Fruit fly (Drosophila melanogaster): ENCODE results near the gene Cht5.

Cht5 gene

dm6 chr3R:13730005-13730404 is 37.3 kb upstream of the Cht5 start:
- TF ChIP-seq ss (GFP tag; optimal IDR thresholded peaks at IDR 0.05) (peak in 1 of 2 experiments; percentile 3), lz (GFP tag; optimal IDR thresholded peaks at IDR 0.05) (no peak), CG6163 (GFP tag; IDR thresholded peaks at IDR 0.05) (0 out of 3 replicates have a peak, but pooled peaks have one; percentile 22), CG11902 (GFP tag; optimal IDR thresholded peaks at IDR 0.05) (no peak), eg (GFP tag; IDR thresholded peaks at IDR 0.05) (peak; percentile 29; the same call in 1 of the 3 replicates)

DNA sequence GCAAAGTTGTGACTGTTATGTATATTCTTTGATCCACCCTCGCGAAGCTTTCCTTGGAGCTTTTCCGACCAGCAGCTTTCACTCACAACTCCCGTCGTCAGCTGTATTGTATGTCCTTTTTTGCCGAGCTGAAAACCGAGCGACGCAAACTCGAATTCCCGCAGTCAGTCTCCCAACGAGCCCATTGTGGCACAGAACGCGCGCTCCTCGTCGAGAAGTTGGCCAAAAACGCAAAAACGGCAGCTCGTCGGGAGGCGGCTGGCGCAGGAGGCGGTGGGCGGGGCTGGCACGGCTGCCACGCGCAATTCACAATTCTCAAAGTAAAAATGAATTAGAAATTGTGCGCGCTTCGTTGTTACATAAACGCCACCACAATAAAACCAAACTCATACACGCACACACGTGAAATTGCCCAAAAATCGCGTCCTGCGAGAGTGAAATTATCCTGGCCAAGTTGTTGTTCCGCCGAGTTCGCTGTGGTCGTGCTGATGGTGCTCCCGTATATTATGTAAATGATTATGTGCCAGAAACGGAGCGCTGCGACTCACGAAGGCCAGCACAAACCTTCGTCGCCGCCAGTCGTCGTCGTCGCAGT is 31.9 kb upstream of the Cht5 start:
- TF ChIP-seq fd59A (GFP tag; optimal IDR thresholded peaks at IDR 0.05) = no peak
- peak; percentile 35 for TF ChIP-seq svp (GFP tag)
- TF ChIP-seq net (GFP tag; optimal IDR thresholded peaks at IDR 0.05) = no peak
- no peak for TF ChIP-seq CG3032 (tag; optimal IDR thresholded peaks at IDR 0.05)

DNA sequence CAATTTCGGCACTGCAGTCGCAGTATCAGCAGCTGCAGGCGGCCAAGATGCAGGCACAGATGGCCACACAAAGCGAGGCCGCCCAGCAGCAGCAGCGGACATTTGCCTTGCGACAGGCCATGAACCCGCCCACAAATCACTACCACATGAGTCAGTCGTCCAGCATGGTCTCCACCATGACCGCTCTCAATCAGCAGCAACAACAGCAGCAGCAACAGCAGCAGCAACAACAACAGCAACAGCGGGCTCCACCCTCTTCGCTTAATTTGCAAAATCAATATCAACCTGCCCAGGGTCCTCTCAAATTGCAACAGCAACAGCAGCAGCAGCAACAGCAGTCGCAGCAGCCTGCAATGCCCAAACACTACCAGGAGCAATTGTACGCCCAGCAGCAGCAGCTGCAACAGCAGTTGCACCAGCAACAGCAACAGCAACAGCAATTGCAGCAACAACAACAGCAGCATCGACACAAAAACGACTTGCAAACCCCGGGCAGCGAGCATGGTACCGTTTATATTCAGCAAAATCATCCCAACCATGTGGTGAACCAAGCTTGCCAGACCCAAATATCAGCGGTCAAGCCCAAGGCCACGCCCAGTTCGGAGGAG is 21.2 kb upstream of the Cht5 start:
- TF ChIP-seq CG10631 (GFP tag; optimal IDR thresholded peaks at IDR 0.05) (no peak), ss (GFP tag; optimal IDR thresholded peaks at IDR 0.05) (no peak), spab (GFP tag; optimal IDR thresholded peaks at IDR 0.05) (no peak), CG8119 (GFP tag; IDR thresholded peaks at IDR 0.05) (no peak), fd59A (GFP tag; optimal IDR thresholded peaks at IDR 0.05) (no peak), CG9139 (GFP tag; optimal IDR thresholded peaks at IDR 0.05) (no peak), CG10669 (GFP tag; optimal IDR thresholded peaks at IDR 0.05) (no peak), Hr38 (GFP tag; optimal IDR thresholded peaks at IDR 0.05) (no peak), cyc (GFP tag; optimal IDR thresholded peaks at IDR 0.05) (no peak), CG11294 (GFP tag; IDR thresholded peaks at IDR 0.05) (no peak), CG8319 (GFP tag; optimal IDR thresholded peaks at IDR 0.05) (no peak)

dm6 chr3R:13761563-13761962 is 5.8 kb upstream of the Cht5 start:
- TF ChIP-seq eg (GFP tag; IDR thresholded peaks at IDR 0.05) (0 out of 3 replicates have a peak, but pooled peaks have one; percentile 14), CG9139 (GFP tag; optimal IDR thresholded peaks at IDR 0.05) (no peak), Eip75B (GFP tag; optimal IDR thresholded peaks at IDR 0.05) (no peak)

DNA sequence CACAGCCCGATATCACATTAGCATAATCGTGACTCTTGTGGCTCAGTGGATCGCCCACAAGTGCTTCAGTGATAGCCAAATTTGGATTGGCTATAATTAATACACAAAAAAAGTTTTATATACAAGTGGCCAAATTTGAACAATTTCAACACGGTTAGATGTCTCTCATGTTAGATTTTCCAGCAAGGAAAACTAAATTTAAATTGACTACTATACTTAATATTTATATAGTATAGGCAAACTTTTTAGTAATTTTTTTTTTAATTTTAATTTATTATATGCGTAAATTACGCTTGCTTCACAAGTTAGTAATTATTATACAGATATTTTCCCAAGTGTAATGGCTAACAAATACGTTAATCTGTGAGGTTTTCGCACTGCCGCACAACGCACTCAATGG is 2.3 kb upstream of the Cht5 start:
- TF ChIP-seq CG11762 (GFP tag; optimal IDR thresholded peaks at IDR 0.05; ENCODE audit: insufficient read depth) (no peak), CG3919 (GFP tag; optimal IDR thresholded peaks at IDR 0.05) (no peak), lz (GFP tag; optimal IDR thresholded peaks at IDR 0.05) (no peak), spab (GFP tag; optimal IDR thresholded peaks at IDR 0.05) (no peak), eg (GFP tag; IDR thresholded peaks at IDR 0.05) (no peak), CG15336 (GFP tag; IDR thresholded peaks at IDR 0.05) (0 out of 2 replicates have a peak, but pooled peaks have one; percentile 15), Blimp-1 (GFP tag; optimal IDR thresholded peaks at IDR 0.05) (no peak), Eip78C (GFP tag) (peak; percentile 82), svp (GFP tag) (no peak), dsx (GFP tag; optimal IDR thresholded peaks at IDR 0.05; ENCODE audit: poor library complexity, severe bottlenecking) (no peak), CG34406 (GFP tag; optimal IDR thresholded peaks at IDR 0.05) (peak; percentile 17), CG7368 (GFP tag; optimal IDR thresholded peaks at IDR 0.05) (no peak), CG8119 (GFP tag; IDR thresholded peaks at IDR 0.05) (no peak), salr (GFP tag; optimal IDR thresholded peaks at IDR 0.05) (no peak), CG10669 (GFP tag; optimal IDR thresholded peaks at IDR 0.05) (no peak), CG1621 (tag; optimal IDR thresholded peaks at IDR 0.05) (no peak), achi (GFP tag; optimal IDR thresholded peaks at IDR 0.05) (peak; percentile 4), esn (GFP tag; optimal IDR thresholded peaks at IDR 0.05) (no peak), pdm3 (GFP tag; optimal IDR thresholded peaks at IDR 0.05) (no peak)

Measured in whole organism, prepupa.